Worm (Caenorhabditis elegans) whole organism, L4 larva: Measurements from ENCODE around the gene grl-7.
"Not testable (repeated sequence)": the region's sequence is repeated elsewhere in the genome, so short reads cannot be mapped to it uniquely, and the experiment has no call there.

Experiments
- egl-27 ChIP-seq: sonication (generic microtip); optimal IDR thresholded peaks from 3 replicates; lab custom pipeline; 2017; ENCODE audit warnings: missing biosample characterization, missing genetic modification reagents, missing genetic modification characterization
- fos-1 ChIP-seq: fragments of 150-350 bp; optimal IDR thresholded peaks from 2 replicates; lab custom pipeline; 2014; ENCODE audit warnings: missing biosample characterization, missing genetic modification characterization
- nhr-111 ChIP-seq: fragments of 200-800 bp; sonication (Bioruptor generic); optimal IDR thresholded peaks from 2 replicates; lab custom pipeline; 2018; ENCODE audit warnings: mild to moderate bottlenecking, missing genetic modification characterization, missing compliant biosample characterization
- nhr-237 ChIP-seq: sonication (generic microtip); optimal IDR thresholded peaks from 2 replicates; lab custom pipeline; 2017; ENCODE audit warnings: missing biosample characterization, missing genetic modification characterization
- pha-4 ChIP-seq, 2 experiments: fragments of 150-350 bp in 1 of 2; fragments of 200-800 bp in 1 of 2; sonication (Bioruptor generic) in 1 of 2; IDR thresholded peaks in 1 of 2; optimal IDR thresholded peaks in 1 of 2; 2 replicates each; pipeline versions ENCODE4 v1.3.6 to Lab custom; 2014 to 2022; ENCODE audit warnings: missing genetic modification characterization in 2 of 2, missing genetic modification reagents in 2 of 2, missing biosample characterization in 1 of 2, missing compliant biosample characterization in 1 of 2
- unc-130 ChIP-seq: sonication (generic microtip); optimal IDR thresholded peaks from 2 replicates; lab custom pipeline; 2016; ENCODE audit warnings: missing genetic modification reagents, missing genetic modification characterization, missing compliant biosample characterization
- zag-1 ChIP-seq: fragments of 150-350 bp; optimal IDR thresholded peaks from 2 replicates; lab custom pipeline; 2014; ENCODE audit warnings: missing biosample characterization, missing genetic modification characterization
- zip-11 ChIP-seq: fragments of 200-800 bp; sonication (Bioruptor generic); IDR thresholded peaks from 2 replicates; pipeline ENCODE4 v1.3.6; 2022; ENCODE audit warnings: missing genetic modification characterization, missing compliant biosample characterization

ce11 chrV:11328613-11329012 is 18.2 kb downstream of the grl-7 start:
- TF ChIP-seq nhr-237; nhr-111 (GFP tag; lab: Kevin White, UChicago); zag-1 (tag; lab: Kevin White, UChicago); fos-1 (tag; lab: Kevin White, UChicago); unc-130 (GFP tag; lab: Kevin White, UChicago); egl-27 (tag; lab: Kevin White, UChicago); zip-11 (GFP tag; lab: Robert Waterston, UW); pha-4 (GFP tag; IDR thresholded peaks at IDR 0.05; lab: Robert Waterston, UW); pha-4 (tag; optimal IDR thresholded peaks at IDR 0.05; lab: Kevin White, UChicago): not testable (repeated sequence)
